Worm (Caenorhabditis elegans): ENCODE measurements around the gene cyp-31A5.
"Not testable (repeated sequence)": the region's sequence is repeated elsewhere in the genome, so short reads cannot be mapped to it uniquely, and the experiment has no call there.

Gene cyp-31A5

ce11 chrIV:13412845-13413383 is 11.8 kb downstream of the cyp-31A5 start, which contains the start of gene gcl-1:
Gene gcl-1, minus strand, starts transcription at chrIV:13412895.
- TF ChIP-seq W03F9.2 (tag; optimal IDR thresholded peaks at IDR 0.05) (no peak), him-1 (tag; optimal IDR thresholded peaks at IDR 0.05) (no peak), dao-5 (tag; optimal IDR thresholded peaks at IDR 0.05) (no peak)

- TF ChIP-seq him-1 (tag; optimal IDR thresholded peaks at IDR 0.05) (no peak), W03F9.2 (tag; optimal IDR thresholded peaks at IDR 0.05) (no peak), dao-5 (tag; optimal IDR thresholded peaks at IDR 0.05) (no peak)
Measured at ce11 chrIV:13415739-13416271, 14.7 kb downstream of the cyp-31A5 start, which contains the start of the genes pik-1 and aptf-2. Gene pik-1, plus strand, starts transcription at chrIV:13416041. Gene aptf-2, minus strand, starts transcription at chrIV:13416051.

ce11 chrIV:13422200-13422599 is 21.1 kb downstream of the cyp-31A5 start, which contains the start of gene nol-9:
Gene nol-9, plus strand, starts transcription at chrIV:13422500.
- TF ChIP-seq him-1 (tag; optimal IDR thresholded peaks at IDR 0.05) (no peak), dao-5 (tag; optimal IDR thresholded peaks at IDR 0.05) (no peak), W03F9.2 (tag; optimal IDR thresholded peaks at IDR 0.05) (no peak)

ce11 chrIV:13429240-13429639 is 28.2 kb downstream of the cyp-31A5 start, which contains the start of gene K09B11.4:
Gene K09B11.4, plus strand, starts transcription at chrIV:13429540.
- TF ChIP-seq dao-5 (tag; optimal IDR thresholded peaks at IDR 0.05) (no peak), him-1 (tag; optimal IDR thresholded peaks at IDR 0.05) (no peak), W03F9.2 (tag; optimal IDR thresholded peaks at IDR 0.05) (no peak)

- not testable (repeated sequence) for TF ChIP-seq dao-5, him-1, W03F9.2 (tag; optimal IDR thresholded peaks at IDR 0.05)
Measured at ce11 chrIV:13433904-13434303, 32.8 kb downstream of the cyp-31A5 start, which contains the start of gene K09B11.5. Gene K09B11.5, minus strand, starts transcription at chrIV:13434004.

ce11 chrIV:13445275-13445674 is 44.2 kb downstream of the cyp-31A5 start, which contains the start of gene mam-3:
Gene mam-3, minus strand, starts transcription at chrIV:13445375.
- TF ChIP-seq him-1 (tag; optimal IDR thresholded peaks at IDR 0.05) (no peak), W03F9.2 (tag; optimal IDR thresholded peaks at IDR 0.05) (no peak), dao-5 (tag; optimal IDR thresholded peaks at IDR 0.05) (no peak)

- TF ChIP-seq him-1 (tag; optimal IDR thresholded peaks at IDR 0.05), result no peak
- TF ChIP-seq W03F9.2 (tag; optimal IDR thresholded peaks at IDR 0.05), result no peak
- TF ChIP-seq dao-5 (tag; optimal IDR thresholded peaks at IDR 0.05), result no peak
Measured at ce11 chrIV:13450740-13451139, 49.7 kb downstream of the cyp-31A5 start.

All from whole organism, L4/young adult.